Fruit fly (Drosophila melanogaster) whole organism, embryonic: ENCODE results near the gene FoxL1.
A peak's percentile ranks its signal among the peaks of the same experiment; 100 is the strongest.

Experiments used
- CG10462 ChIP-seq: fragments of 200-800 bp; sonication (Bioruptor generic); optimal IDR thresholded peaks from 2 replicates; lab custom pipeline; 2016; ENCODE audit warnings: missing biosample characterization, missing genetic modification characterization
- CG11695 ChIP-seq: fragments of 200-800 bp; sonication (Bioruptor generic); IDR thresholded peaks from 3 replicates; pipeline ENCODE4 v1.3.6; 2022; ENCODE audit warnings: missing biosample characterization, missing genetic modification characterization
- CG11696 ChIP-seq: fragments of 200-800 bp; sonication (Bioruptor generic); IDR thresholded peaks from 2 replicates; pipeline ENCODE4 v1.3.6; 2022; ENCODE audit warnings: missing biosample characterization, missing genetic modification characterization
- CG12104 ChIP-seq: fragments of 200-800 bp; sonication (Bioruptor generic); optimal IDR thresholded peaks from 3 replicates; lab custom pipeline; 2016; ENCODE audit warnings: missing biosample characterization, missing genetic modification characterization
- CG13424 ChIP-seq: fragments of 200-800 bp; sonication (Bioruptor generic); optimal IDR thresholded peaks from 2 replicates; lab custom pipeline; 2019; ENCODE audit warnings: missing biosample characterization, mild to moderate bottlenecking, missing genetic modification characterization, moderate library complexity
- CG15479 ChIP-seq: fragments of 200-800 bp; sonication (Bioruptor generic); optimal IDR thresholded peaks from 3 replicates; lab custom pipeline; 2019; ENCODE audit warnings: missing biosample characterization, mild to moderate bottlenecking, missing genetic modification characterization, moderate library complexity
- CG16813 ChIP-seq: fragments of 200-800 bp; sonication (Bioruptor generic); IDR thresholded peaks from 3 replicates; pipeline ENCODE4 v1.3.6; 2022; ENCODE audit warnings: missing biosample characterization, missing genetic modification characterization; ENCODE audit not compliant: partially characterized antibody
- CG16815 ChIP-seq: fragments of 200-800 bp; sonication (Bioruptor generic); optimal IDR thresholded peaks from 3 replicates; lab custom pipeline; 2017; ENCODE audit warnings: missing biosample characterization, mild to moderate bottlenecking, missing genetic modification characterization
- CG17802 ChIP-seq: fragments of 200-800 bp; sonication (Bioruptor generic); optimal IDR thresholded peaks from 2 replicates; lab custom pipeline; 2018; ENCODE audit warnings: missing biosample characterization, mild to moderate bottlenecking, missing genetic modification characterization, moderate library complexity
- CG17829 ChIP-seq: fragments of 200-800 bp; optimal IDR thresholded peaks from 2 replicates; lab custom pipeline; 2019; ENCODE audit warnings: missing biosample characterization, mild to moderate bottlenecking, missing genetic modification characterization, moderate library complexity
- CG17912 ChIP-seq: fragments of 200-800 bp; sonication (Bioruptor generic); optimal IDR thresholded peaks from 2 replicates; lab custom pipeline; 2018; ENCODE audit warnings: missing biosample characterization, mild to moderate bottlenecking, missing genetic modification characterization
- CG18262 ChIP-seq: fragments of 200-800 bp; optimal IDR thresholded peaks from 3 replicates; lab custom pipeline; 2019; ENCODE audit warnings: missing biosample characterization, mild to moderate bottlenecking, missing genetic modification characterization, moderate library complexity
- CG31441 ChIP-seq: fragments of 200-800 bp; sonication (Bioruptor generic); IDR thresholded peaks from 2 replicates; pipeline ENCODE4 v1.3.6; 2022; ENCODE audit warnings: missing biosample characterization, missing genetic modification characterization
- CG43689 ChIP-seq: fragments of 200-800 bp; sonication (Bioruptor generic); IDR thresholded peaks from 2 replicates; pipeline ENCODE4 v1.3.6; 2022; ENCODE audit warnings: missing biosample characterization, missing genetic modification characterization
- CG4730 ChIP-seq: fragments of 200-800 bp; sonication (Bioruptor generic); IDR thresholded peaks from 2 replicates; pipeline ENCODE4 v1.3.6; 2022; ENCODE audit warnings: missing biosample characterization, missing genetic modification characterization
- CG7745 ChIP-seq: fragments of 200-800 bp; sonication (Bioruptor generic); optimal IDR thresholded peaks from 2 replicates; lab custom pipeline; 2018; ENCODE audit warnings: missing biosample characterization, mild to moderate bottlenecking, missing genetic modification characterization, moderate library complexity
- CG7786 ChIP-seq: fragments of 200-800 bp; sonication (Bioruptor generic); optimal IDR thresholded peaks from 2 replicates; lab custom pipeline; 2016; ENCODE audit warnings: missing biosample characterization, missing genetic modification characterization
- CG9437 ChIP-seq: fragments of 200-800 bp; sonication (Bioruptor generic); optimal IDR thresholded peaks from 2 replicates; lab custom pipeline; 2018; ENCODE audit warnings: missing biosample characterization, mild to moderate bottlenecking, missing genetic modification characterization
- CoRest ChIP-seq: fragments of 200-800 bp; sonication (Bioruptor generic); optimal IDR thresholded peaks from 3 replicates; lab custom pipeline; 2018; ENCODE audit warnings: missing biosample characterization, mild to moderate bottlenecking, missing genetic modification characterization, moderate library complexity
- D19A ChIP-seq: fragments of 200-800 bp; optimal IDR thresholded peaks from 3 replicates; lab custom pipeline; 2019; ENCODE audit warnings: missing biosample characterization, mild to moderate bottlenecking, missing genetic modification characterization, moderate library complexity
- Dip3 ChIP-seq: fragments of 200-800 bp; sonication (Bioruptor generic); optimal IDR thresholded peaks from 3 replicates; lab custom pipeline; 2016; ENCODE audit warnings: missing biosample characterization, missing genetic modification characterization
- Dll ChIP-seq: fragments of 200-800 bp; sonication (Bioruptor generic); IDR thresholded peaks from 4 replicates; pipeline ENCODE4 v1.3.6; 2022; ENCODE audit warnings: missing biosample characterization, missing genetic modification characterization; ENCODE audit not compliant: partially characterized antibody
- Gsc ChIP-seq: fragments of 200-800 bp; sonication (Bioruptor generic); IDR thresholded peaks from 2 replicates; pipeline ENCODE4 v1.3.6; 2022; ENCODE audit warnings: missing biosample characterization, missing genetic modification characterization
- Hand ChIP-seq: fragments of 200-800 bp; sonication (Bioruptor generic); optimal IDR thresholded peaks from 2 replicates; lab custom pipeline; 2017; ENCODE audit warnings: mild to moderate bottlenecking, missing biosample characterization, missing genetic modification reagents, missing genetic modification characterization
- Hmx ChIP-seq: fragments of 200-800 bp; sonication (Bioruptor generic); optimal IDR thresholded peaks from 2 replicates; lab custom pipeline; 2016; ENCODE audit warnings: missing biosample characterization, missing genetic modification characterization
- Lhr ChIP-seq: fragments of 200-800 bp; sonication (Bioruptor generic); optimal IDR thresholded peaks from 3 replicates; lab custom pipeline; 2017; ENCODE audit warnings: mild to moderate bottlenecking, missing biosample characterization, missing genetic modification reagents, missing genetic modification characterization
- Neu2 ChIP-seq: fragments of 200-800 bp; sonication (Bioruptor generic); optimal IDR thresholded peaks from 3 replicates; lab custom pipeline; 2016; ENCODE audit warnings: missing biosample characterization, missing genetic modification characterization, borderline replicate concordance
- Nf-YA ChIP-seq: fragments of 200-800 bp; sonication (Bioruptor generic); IDR thresholded peaks from 2 replicates; pipeline ENCODE4 v1.3.6; 2022; ENCODE audit warnings: missing biosample characterization, missing genetic modification characterization
- PHDP ChIP-seq: fragments of 200-800 bp; sonication (Bioruptor generic); optimal IDR thresholded peaks from 3 replicates; lab custom pipeline; 2018; ENCODE audit warnings: missing biosample characterization, mild to moderate bottlenecking, missing genetic modification characterization, moderate library complexity
- Ptx1 ChIP-seq: fragments of 200-800 bp; sonication (Bioruptor generic); IDR thresholded peaks from 2 replicates; pipeline ENCODE4 v1.3.6; 2022; ENCODE audit warnings: missing biosample characterization, missing genetic modification characterization
- Sox102F ChIP-seq: fragments of 200-800 bp; sonication (Bioruptor generic); optimal IDR thresholded peaks from 2 replicates; lab custom pipeline; 2018; ENCODE audit warnings: missing biosample characterization, mild to moderate bottlenecking, missing genetic modification characterization, moderate library complexity
- YL-1 ChIP-seq: fragments of 200-800 bp; sonication (Bioruptor generic); optimal IDR thresholded peaks from 3 replicates; lab custom pipeline; 2017; ENCODE audit warnings: missing biosample characterization, mild to moderate bottlenecking, missing genetic modification characterization
- bsh ChIP-seq, 2 experiments: fragments of 200-800 bp; sonication (Bioruptor generic); optimal IDR thresholded peaks; 2 replicates each; lab custom pipeline; 2017 to 2018; ENCODE audit warnings: mild to moderate bottlenecking in 2 of 2, missing biosample characterization in 2 of 2, missing genetic modification characterization in 2 of 2, moderate library complexity in 1 of 2
- btn ChIP-seq: fragments of 200-800 bp; sonication (Bioruptor generic); optimal IDR thresholded peaks from 2 replicates; lab custom pipeline; 2016; ENCODE audit warnings: missing biosample characterization, missing genetic modification characterization
- cg ChIP-seq: fragments of 200-800 bp; sonication (Bioruptor generic); optimal IDR thresholded peaks from 3 replicates; lab custom pipeline; 2019; ENCODE audit warnings: missing biosample characterization, mild to moderate bottlenecking, missing genetic modification characterization, moderate library complexity
- dmrt99B ChIP-seq: fragments of 200-800 bp; sonication (Bioruptor generic); optimal IDR thresholded peaks from 2 replicates; lab custom pipeline; 2018; ENCODE audit warnings: missing biosample characterization, mild to moderate bottlenecking, missing genetic modification characterization, moderate library complexity
- gce ChIP-seq: fragments of 200-800 bp; sonication (Bioruptor generic); IDR thresholded peaks from 3 replicates; pipeline ENCODE4 v1.3.6; 2022; ENCODE audit warnings: missing biosample characterization, missing genetic modification characterization
- gem ChIP-seq: fragments of 200-800 bp; sonication (Bioruptor generic); optimal IDR thresholded peaks from 2 replicates; lab custom pipeline; 2019; ENCODE audit warnings: missing biosample characterization, mild to moderate bottlenecking, missing genetic modification characterization, moderate library complexity
- grau ChIP-seq: fragments of 200-800 bp; optimal IDR thresholded peaks from 3 replicates; lab custom pipeline; 2019; ENCODE audit warnings: missing biosample characterization, mild to moderate bottlenecking, missing genetic modification characterization, moderate library complexity
- hb ChIP-seq: fragments of 200-800 bp; sonication (Bioruptor generic); IDR thresholded peaks from 3 replicates; pipeline ENCODE4 v1.3.6; 2022; ENCODE audit warnings: missing biosample characterization, missing genetic modification characterization; ENCODE audit not compliant: partially characterized antibody
- klu ChIP-seq: fragments of 200-800 bp; sonication (Bioruptor generic); IDR thresholded peaks from 2 replicates; pipeline ENCODE4 v1.3.6; 2022; ENCODE audit warnings: missing biosample characterization, missing genetic modification characterization
- p53 ChIP-seq: fragments of 200-800 bp; sonication (Bioruptor generic); optimal IDR thresholded peaks from 2 replicates; lab custom pipeline; 2016; ENCODE audit warnings: missing biosample characterization, missing genetic modification characterization
- pfk ChIP-seq: fragments of 200-800 bp; sonication (Bioruptor generic); optimal IDR thresholded peaks from 2 replicates; lab custom pipeline; 2018; ENCODE audit warnings: missing biosample characterization, mild to moderate bottlenecking, missing genetic modification characterization, moderate library complexity
- phol ChIP-seq: fragments of 200-800 bp; sonication (Bioruptor generic); optimal IDR thresholded peaks from 3 replicates; lab custom pipeline; 2018; ENCODE audit warnings: missing biosample characterization, mild to moderate bottlenecking, missing genetic modification characterization, moderate library complexity
- slbo ChIP-seq: fragments of 200-800 bp; sonication (Bioruptor generic); IDR thresholded peaks from 2 replicates; pipeline ENCODE4 v1.3.6; 2022; ENCODE audit warnings: missing biosample characterization, missing genetic modification characterization
- sqz ChIP-seq: fragments of 200-800 bp; sonication (Bioruptor generic); optimal IDR thresholded peaks from 3 replicates; lab custom pipeline; 2018; ENCODE audit warnings: missing biosample characterization, mild to moderate bottlenecking, missing genetic modification characterization
- tup ChIP-seq: fragments of 200-800 bp; sonication (Bioruptor generic); optimal IDR thresholded peaks from 2 replicates; lab custom pipeline; 2016; ENCODE audit warnings: missing biosample characterization, mild to moderate bottlenecking, missing genetic modification characterization, moderate library complexity
- vvl ChIP-seq: fragments of 200-800 bp; sonication (Bioruptor generic); IDR thresholded peaks from 2 replicates; pipeline ENCODE4 v1.3.6; 2022; ENCODE audit warnings: missing biosample characterization, missing genetic modification characterization
- wek ChIP-seq: fragments of 200-800 bp; sonication (Bioruptor generic); optimal IDR thresholded peaks from 3 replicates; lab custom pipeline; 2018; ENCODE audit warnings: missing biosample characterization, mild to moderate bottlenecking, missing genetic modification characterization, moderate library complexity
- zfh1 ChIP-seq: fragments of 200-800 bp; sonication (Bioruptor generic); IDR thresholded peaks from 3 replicates; pipeline ENCODE4 v1.3.6; 2022; ENCODE audit warnings: missing biosample characterization, missing genetic modification characterization

FoxL1 gene

DNA sequence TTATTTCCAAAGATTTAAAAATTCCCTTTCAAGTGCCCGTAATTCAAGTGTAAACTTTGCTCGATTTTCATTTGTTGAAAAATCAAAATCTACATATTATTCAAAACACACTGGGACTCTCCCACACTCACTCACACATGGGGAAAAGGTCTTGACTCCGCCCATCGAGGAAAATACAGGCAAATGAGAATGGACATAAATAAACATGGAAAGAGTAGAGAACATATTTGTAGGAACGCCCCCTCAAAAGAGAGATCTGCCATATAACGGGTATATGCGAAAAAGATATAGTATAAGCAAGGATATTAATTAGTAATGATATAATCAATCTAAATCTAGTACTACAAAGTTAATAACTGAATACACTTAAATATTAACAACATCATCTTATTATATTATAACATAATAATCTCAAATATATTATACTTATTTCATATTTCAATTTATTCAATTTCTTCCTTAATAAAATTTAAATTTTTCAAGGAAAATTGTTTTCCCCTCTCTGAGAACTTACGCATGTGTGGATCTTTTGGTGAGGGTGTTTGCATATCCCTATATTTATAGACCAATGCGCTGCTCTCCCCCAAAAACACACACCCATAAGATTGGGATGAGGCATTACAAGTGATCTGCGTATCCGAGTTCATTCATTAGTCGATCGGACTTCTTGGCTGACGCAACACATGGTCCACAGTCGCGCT is at the start of gene FoxL1 (continued):
- TF ChIP-seq CG13424 (tag; lab: Kevin White, UChicago) (peak; percentile 23), CG11696 (no peak), cg (GFP tag; lab: Kevin White, UChicago) (peak; percentile 34), Sox102F (peak; percentile 21), klu (GFP tag; lab: Robert Waterston, UW) (no peak), Neu2 (no peak), CG4730 (GFP tag; lab: Robert Waterston, UW) (no peak), CG31441 (peak; percentile 30; the same call in 1 of the 2 replicates), bsh (GFP tag; optimal IDR thresholded peaks at IDR 0.05; lab: Kevin White, UChicago) (peak in 1 of 2 experiments; percentile 14), CG11695 (GFP tag; lab: Robert Waterston, UW) (no peak), pfk (GFP tag; lab: Kevin White, UChicago) (no peak), gce (no peak), CoRest (tag; lab: Kevin White, UChicago) (peak; percentile 22), zfh1 (GFP tag; lab: Robert Waterston, UW) (no peak), sqz (no peak), phol (tag; lab: Kevin White, UChicago) (peak; percentile 31), CG15479 (no peak), CG17912 (GFP tag; lab: Kevin White, UChicago) (no peak), slbo (GFP tag; lab: Robert Waterston, UW) (no peak), CG10462 (no peak), grau (peak; percentile 37), CG7786 (no peak), p53 (GFP tag; lab: Kevin White, UChicago) (no peak), CG43689 (GFP tag; lab: Robert Waterston, UW) (no peak), CG18262 (tag; lab: Kevin White, UChicago) (peak; percentile 56), YL-1 (GFP tag; lab: Kevin White, UChicago) (no peak), tup (GFP tag; lab: Kevin White, UChicago) (no peak), CG17829 (tag; lab: Kevin White, UChicago) (peak; percentile 39), dmrt99B (tag; lab: Kevin White, UChicago) (peak; percentile 25), vvl (GFP tag; lab: Robert Waterston, UW) (no peak), gem (peak; percentile 33), Ptx1 (GFP tag; lab: Robert Waterston, UW) (no peak), wek (no peak)

- TF ChIP-seq Dip3 = peak; percentile 32
- TF ChIP-seq Gsc (GFP tag; lab: Robert Waterston, UW) = no peak
- TF ChIP-seq Hmx = no peak
- TF ChIP-seq PHDP = peak; percentile 18
- peak; percentile 42 for TF ChIP-seq Hand (GFP tag; lab: Kevin White, UChicago)
- TF ChIP-seq Dll (GFP tag; lab: Robert Waterston, UW) = no peak
- no peak for TF ChIP-seq Lhr (GFP tag; lab: Kevin White, UChicago)
- TF ChIP-seq CG7745 (tag; lab: Kevin White, UChicago) = no peak
- peak; percentile 66 for TF ChIP-seq dmrt99B (tag; lab: Kevin White, UChicago)
- TF ChIP-seq CG16813 (GFP tag; lab: Robert Waterston, UW) = no peak
- peak; percentile 31 for TF ChIP-seq D19A (tag; lab: Kevin White, UChicago)
- TF ChIP-seq CG17802 (tag; lab: Kevin White, UChicago) = no peak
- no peak for TF ChIP-seq hb
- peak; percentile 11 for TF ChIP-seq CG16815
- TF ChIP-seq btn = no peak
- no peak for TF ChIP-seq Nf-YA (GFP tag; lab: Robert Waterston, UW)
- peak; percentile 15 for TF ChIP-seq CG9437 (GFP tag; lab: Kevin White, UChicago)
- no peak for TF ChIP-seq CG12104 (GFP tag; lab: Kevin White, UChicago)
- TF ChIP-seq grau = peak; percentile 56
Measured at dm6 chr3L:3970372-3971031, 48.2 kb upstream of the FoxL1 start.
